Fruit fly (Drosophila melanogaster): ENCODE measurements around the gene CG34292.

- TF ChIP-seq psq (optimal IDR thresholded peaks at IDR 0.05) (no peak), h (optimal IDR thresholded peaks at IDR 0.05) (no peak), insv (optimal IDR thresholded peaks at IDR 0.05) (no peak), ttk (optimal IDR thresholded peaks at IDR 0.05) (no peak)
These were observed 30.8 kb downstream of the CG34292 start, which contains the start of gene CG14258 for dm6 chr3R:27092843-27093242.
